Fruit fly (Drosophila melanogaster): Measurements from ENCODE around the gene CG33722.

DNA sequence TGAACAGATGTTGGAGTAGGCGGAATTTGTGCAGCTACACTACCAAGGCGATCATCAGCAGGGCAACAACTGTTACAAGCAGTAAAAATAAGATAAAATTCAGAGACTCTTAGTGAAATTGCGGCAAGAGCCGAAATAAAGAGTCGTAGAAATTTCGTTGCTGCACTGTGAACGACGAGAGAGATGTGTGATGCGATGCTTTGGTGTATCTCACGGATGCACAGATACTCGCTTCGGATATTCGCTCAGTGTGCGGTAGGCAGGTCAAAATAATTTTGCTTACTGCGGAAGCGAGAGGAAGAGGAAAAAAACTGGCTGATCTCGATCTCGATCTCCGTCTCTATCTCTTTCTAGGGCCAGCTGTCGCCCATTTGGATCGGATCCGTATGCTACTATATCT is 44.9 kb downstream of the CG33722 start:
- no peak for TF ChIP-seq Clk (GFP tag; optimal IDR thresholded peaks at IDR 0.05)
- no peak for TF ChIP-seq kay (GFP tag; ENCODE audit: borderline replicate concordance)
- TF ChIP-seq cnc (optimal IDR thresholded peaks at IDR 0.05): no peak
- no peak for TF ChIP-seq CG12768 (GFP tag; optimal IDR thresholded peaks at IDR 0.05)
